Worm (Caenorhabditis elegans) whole organism, young adult: ENCODE results near the gene B0495.9.
A peak's percentile ranks its signal among the peaks of the same experiment; 100 is the strongest.

Experiments
- B0035.1 ChIP-seq: sonication (generic microtip); optimal IDR thresholded peaks from 2 replicates; lab custom pipeline; 2016; ENCODE audit warnings: missing genetic modification characterization, mild to moderate bottlenecking, missing compliant biosample characterization, missing genotype, missing genetic modification reagents
- C06A6.2 ChIP-seq: fragments of 200-800 bp; sonication (Bioruptor generic); conservative IDR thresholded peaks from 2 replicates; pipeline ENCODE4 v1.3.6; 2022; ENCODE audit warnings: missing genetic modification characterization, missing compliant biosample characterization
- D2030.7 ChIP-seq: fragments of 200-800 bp; sonication (Bioruptor generic); IDR thresholded peaks from 2 replicates; pipeline ENCODE4 v1.3.6; 2022; ENCODE audit warnings: missing genetic modification reagents, missing genetic modification characterization, missing compliant biosample characterization
- F10E7.11 ChIP-seq: sonication (generic microtip); optimal IDR thresholded peaks from 2 replicates; lab custom pipeline; 2017; ENCODE audit warnings: mild to moderate bottlenecking, missing genetic modification characterization, moderate library complexity, missing compliant biosample characterization
- F23B12.7 ChIP-seq: sonication (generic microtip); optimal IDR thresholded peaks from 2 replicates; lab custom pipeline; 2017; ENCODE audit warnings: missing genetic modification characterization, mild to moderate bottlenecking, missing compliant biosample characterization, antibody characterized with exemption, moderate library complexity; ENCODE audit not compliant: insufficient read depth
- F33H1.4 ChIP-seq: fragments of 200-800 bp; sonication (Bioruptor generic); IDR thresholded peaks from 2 replicates; pipeline ENCODE4 v1.3.6; 2022; ENCODE audit warnings: missing genetic modification reagents, missing genetic modification characterization, missing compliant biosample characterization
- F39B2.1 ChIP-seq: fragments of 200-800 bp; sonication (Bioruptor generic); IDR thresholded peaks from 2 replicates; pipeline ENCODE4 v1.3.6; 2022; ENCODE audit warnings: missing genetic modification reagents, missing genetic modification characterization, missing compliant biosample characterization
- K11D2.4 ChIP-seq: fragments of 200-800 bp; sonication (Bioruptor generic); IDR thresholded peaks from 2 replicates; pipeline ENCODE4 v1.3.6; 2022; ENCODE audit warnings: missing genetic modification reagents, missing genetic modification characterization, missing compliant biosample characterization
- K12H6.12 ChIP-seq: fragments of 200-800 bp; sonication (Bioruptor generic); optimal IDR thresholded peaks from 2 replicates; lab custom pipeline; 2018; ENCODE audit warnings: mild to moderate bottlenecking, missing genetic modification characterization, missing compliant biosample characterization
- Y53G8AR.9 ChIP-seq: fragments of 200-800 bp; sonication (Bioruptor generic); conservative IDR thresholded peaks from 2 replicates; pipeline ENCODE4 v1.3.6; 2022; ENCODE audit warnings: missing genetic modification reagents, missing genetic modification characterization, missing compliant biosample characterization
- Y95B8A.8 ChIP-seq: fragments of 200-800 bp; sonication (Bioruptor generic); IDR thresholded peaks from 2 replicates; pipeline ENCODE4 v1.3.6; 2022; ENCODE audit warnings: missing genetic modification reagents, missing genetic modification characterization, missing compliant biosample characterization
- ZK185.1 ChIP-seq: sonication (generic microtip); optimal IDR thresholded peaks from 2 replicates; lab custom pipeline; 2016; ENCODE audit warnings: mild to moderate bottlenecking, missing genetic modification characterization, missing compliant biosample characterization; ENCODE audit not compliant: poor library complexity, severe bottlenecking
- atf-7 ChIP-seq: sonication (generic microtip); optimal IDR thresholded peaks from 2 replicates; lab custom pipeline; 2017; ENCODE audit warnings: mild to moderate bottlenecking, missing genetic modification characterization, missing compliant biosample characterization
- athp-1 ChIP-seq: sonication (generic microtip); optimal IDR thresholded peaks from 2 replicates; lab custom pipeline; 2017; ENCODE audit warnings: mild to moderate bottlenecking, missing genetic modification characterization, missing compliant biosample characterization
- attf-3 ChIP-seq: fragments of 200-800 bp; sonication (Bioruptor generic); conservative IDR thresholded peaks from 2 replicates; pipeline ENCODE4 v1.3.6; 2022; ENCODE audit warnings: missing genetic modification reagents, missing genetic modification characterization, missing compliant biosample characterization
- attf-5 ChIP-seq: fragments of 200-800 bp; sonication (Bioruptor generic); optimal IDR thresholded peaks from 2 replicates; lab custom pipeline; 2018; ENCODE audit warnings: mild to moderate bottlenecking, missing genetic modification characterization, missing compliant biosample characterization
- bed-1 ChIP-seq: fragments of 200-800 bp; sonication (Bioruptor generic); IDR thresholded peaks from 2 replicates; pipeline ENCODE4 v1.3.6; 2022; ENCODE audit warnings: missing genetic modification reagents, missing genetic modification characterization, missing compliant biosample characterization
- cebp-2 ChIP-seq: fragments of 200-800 bp; sonication (Bioruptor generic); IDR thresholded peaks from 2 replicates; pipeline ENCODE4 v1.3.6; 2022; ENCODE audit warnings: missing genetic modification characterization, missing compliant biosample characterization
- ceh-27 ChIP-seq: fragments of 200-800 bp; sonication (Bioruptor generic); optimal IDR thresholded peaks from 2 replicates; lab custom pipeline; 2018; ENCODE audit warnings: mild to moderate bottlenecking, missing genetic modification characterization, moderate library complexity, missing compliant biosample characterization
- ceh-58 ChIP-seq: fragments of 200-800 bp; sonication (Bioruptor generic); IDR thresholded peaks from 2 replicates; pipeline ENCODE4 v1.3.6; 2022; ENCODE audit warnings: missing genetic modification characterization, missing compliant biosample characterization
- ceh-91 ChIP-seq: fragments of 200-800 bp; sonication (Bioruptor generic); IDR thresholded peaks from 2 replicates; pipeline ENCODE4 v1.3.6; 2022; ENCODE audit warnings: missing genetic modification reagents, missing genetic modification characterization, missing compliant biosample characterization
- dpff-1 ChIP-seq: sonication (generic microtip); optimal IDR thresholded peaks from 2 replicates; lab custom pipeline; 2017; ENCODE audit warnings: mild to moderate bottlenecking, missing genetic modification characterization, missing compliant biosample characterization
- efl-1 ChIP-seq: fragments of 150-350 bp; optimal IDR thresholded peaks from 2 replicates; lab custom pipeline; 2014; ENCODE audit warnings: missing biosample characterization, missing genetic modification reagents, missing genetic modification characterization
- fkh-3 ChIP-seq: sonication (generic microtip); optimal IDR thresholded peaks from 2 replicates; lab custom pipeline; 2016; ENCODE audit warnings: mild to moderate bottlenecking, missing genetic modification characterization, missing compliant biosample characterization
- him-1 ChIP-seq: sonication (generic microtip); optimal IDR thresholded peaks from 2 replicates; lab custom pipeline; 2016; ENCODE audit warnings: missing genotype, missing genetic modification reagents, missing genetic modification characterization, missing compliant biosample characterization
- hmg-1.2 ChIP-seq: fragments of 200-800 bp; sonication (Bioruptor generic); IDR thresholded peaks from 2 replicates; pipeline ENCODE4 v1.3.6; 2022; ENCODE audit warnings: missing genetic modification reagents, missing genetic modification characterization, missing compliant biosample characterization
- hsf-1 ChIP-seq: fragments of 200-800 bp; sonication (Bioruptor generic); IDR thresholded peaks from 2 replicates; pipeline ENCODE4 v1.3.6; 2022; ENCODE audit warnings: missing genetic modification reagents, missing genetic modification characterization, missing compliant biosample characterization
- lin-35 ChIP-seq, 3 experiments: fragments of 150-350 bp in 2 of 3; sonication (generic microtip) in 1 of 3; optimal IDR thresholded peaks; 2 replicates each; lab custom pipeline; 2014 to 2018; ENCODE audit warnings: missing biosample characterization in 3 of 3, missing genetic modification characterization in 3 of 3, missing genetic modification reagents in 3 of 3
- lin-54 ChIP-seq: fragments of 200-800 bp; sonication (Bioruptor generic); optimal IDR thresholded peaks from 2 replicates; lab custom pipeline; 2018; ENCODE audit warnings: mild to moderate bottlenecking, missing genetic modification characterization, missing compliant biosample characterization
- madf-8 ChIP-seq: fragments of 200-800 bp; sonication (Bioruptor generic); conservative IDR thresholded peaks from 2 replicates; pipeline ENCODE4 v1.3.6; 2022; ENCODE audit warnings: missing genetic modification reagents, missing genetic modification characterization, missing compliant biosample characterization
- mel-28 ChIP-seq: sonication (generic microtip); optimal IDR thresholded peaks from 2 replicates; lab custom pipeline; 2016; ENCODE audit warnings: borderline replicate concordance, mild to moderate bottlenecking, missing genetic modification characterization, missing compliant biosample characterization
- nfyb-1 ChIP-seq: fragments of 200-800 bp; sonication (Bioruptor generic); IDR thresholded peaks from 2 replicates; pipeline ENCODE4 v1.3.6; 2022; ENCODE audit warnings: missing genetic modification reagents, missing genetic modification characterization, missing compliant biosample characterization
- nhr-27 ChIP-seq: fragments of 200-800 bp; sonication (Bioruptor generic); optimal IDR thresholded peaks from 2 replicates; lab custom pipeline; 2018; ENCODE audit warnings: mild to moderate bottlenecking, missing genetic modification characterization, moderate library complexity, missing compliant biosample characterization
- pha-4 ChIP-seq: fragments of 150-350 bp; sonication (generic microtip); optimal IDR thresholded peaks from 2 replicates; lab custom pipeline; 2014; ENCODE audit warnings: missing biosample characterization, missing genetic modification reagents, missing genetic modification characterization
- rec-8 ChIP-seq, 2 experiments: sonication (generic microtip); optimal IDR thresholded peaks; 2 replicates each; lab custom pipeline; 2016; ENCODE audit warnings: mild to moderate bottlenecking in 2 of 2, missing genetic modification characterization in 2 of 2, missing genetic modification reagents in 2 of 2, missing genotype in 2 of 2, missing biosample characterization in 1 of 2, missing compliant biosample characterization in 1 of 2, moderate library complexity in 1 of 2
- rpc-1 ChIP-seq, 2 experiments: fragments of 150-350 bp in 1 of 2; sonication (generic microtip) in 1 of 2; optimal IDR thresholded peaks; 2 replicates each; lab custom pipeline; 2014 to 2018; ENCODE audit warnings: missing biosample characterization in 1 of 2, missing genetic modification characterization in 1 of 2, missing genetic modification reagents in 1 of 2, missing genotype in 1 of 2
- sdz-38 ChIP-seq: sonication (generic microtip); optimal IDR thresholded peaks from 2 replicates; lab custom pipeline; 2016; ENCODE audit warnings: missing genotype, missing genetic modification characterization, missing compliant biosample characterization
- snpc-1.3 ChIP-seq: sonication (generic microtip); optimal IDR thresholded peaks from 2 replicates; lab custom pipeline; 2017; ENCODE audit warnings: missing genetic modification characterization, mild to moderate bottlenecking, missing compliant biosample characterization, antibody characterized with exemption, moderate library complexity, missing genotype, missing genetic modification reagents; ENCODE audit not compliant: insufficient read depth
- snpc-3.4 ChIP-seq: sonication (generic microtip); optimal IDR thresholded peaks from 2 replicates; lab custom pipeline; 2017; ENCODE audit warnings: missing genetic modification characterization, mild to moderate bottlenecking, missing compliant biosample characterization, antibody characterized with exemption, moderate library complexity, missing genotype, missing genetic modification reagents
- sptf-2 ChIP-seq: fragments of 200-800 bp; sonication (Bioruptor generic); optimal IDR thresholded peaks from 2 replicates; lab custom pipeline; 2018; ENCODE audit warnings: mild to moderate bottlenecking, missing genetic modification characterization, missing compliant biosample characterization
- tbx-9 ChIP-seq: sonication (generic microtip); optimal IDR thresholded peaks from 2 replicates; lab custom pipeline; 2016; ENCODE audit warnings: borderline replicate concordance, missing genetic modification characterization, inconsistent platforms, missing compliant biosample characterization
- tlf-1 ChIP-seq: fragments of 200-800 bp; sonication (Bioruptor generic); optimal IDR thresholded peaks from 2 replicates; lab custom pipeline; 2018; ENCODE audit warnings: mild to moderate bottlenecking, missing genetic modification characterization, missing compliant biosample characterization
- unc-130 ChIP-seq: sonication (generic microtip); optimal IDR thresholded peaks from 2 replicates; lab custom pipeline; 2016; ENCODE audit warnings: missing genetic modification reagents, missing genetic modification characterization, missing compliant biosample characterization
- unc-62 ChIP-seq: fragments of 150-350 bp; optimal IDR thresholded peaks from 2 replicates; lab custom pipeline; 2014; ENCODE audit warnings: missing biosample characterization, missing genetic modification reagents, missing genetic modification characterization
- ztf-6 ChIP-seq: fragments of 200-800 bp; sonication (Bioruptor generic); IDR thresholded peaks from 2 replicates; pipeline ENCODE4 v1.3.6; 2022; ENCODE audit warnings: missing genetic modification reagents, missing genetic modification characterization, missing compliant biosample characterization

The B0495.9 gene

ce11 chrII:7663704-7664660 lies 44.5 kb downstream of the B0495.9 start, which contains the start of the genes F18A1.7 and rpa-1:
TSS of gene F18A1.7 (minus strand) at chrII:7663754.
TSS of gene rpa-1 (plus strand) at chrII:7664582.
- TF ChIP-seq F23B12.7 (tag; lab: Kevin White, UChicago): no peak
- no peak for TF ChIP-seq mel-28 (tag; lab: Kevin White, UChicago)
- TF ChIP-seq rec-8 (tag; optimal IDR thresholded peaks at IDR 0.05; lab: Kevin White, UChicago): no peak
- TF ChIP-seq efl-1 (GFP tag; lab: Kevin White, UChicago): peak; percentile 97
- TF ChIP-seq C06A6.2 (GFP tag; lab: Robert Waterston, UW): no peak
- TF ChIP-seq F33H1.4 (GFP tag; lab: Robert Waterston, UW): peak; percentile 97
- peak in 1 of 3 experiments; percentile 81 for TF ChIP-seq lin-35 (GFP tag; optimal IDR thresholded peaks at IDR 0.05; lab: Kevin White, UChicago)
- TF ChIP-seq B0035.1 (tag; lab: Kevin White, UChicago): no peak
- TF ChIP-seq Y95B8A.8 (GFP tag; lab: Robert Waterston, UW): 0 out of 2 replicates have a peak, but pooled peaks have one; percentile 66
- TF ChIP-seq cebp-2 (GFP tag; lab: Robert Waterston, UW): no peak
- TF ChIP-seq unc-130: peak; percentile 87
- TF ChIP-seq atf-7: no peak
- TF ChIP-seq nhr-27 (tag; lab: Kevin White, UChicago): no peak
- no peak for TF ChIP-seq attf-3 (GFP tag; lab: Robert Waterston, UW)
- TF ChIP-seq tlf-1 (GFP tag; lab: Kevin White, UChicago): peak; percentile 79
- TF ChIP-seq ztf-6 (GFP tag; lab: Robert Waterston, UW): no peak
- peak; percentile 96 for TF ChIP-seq ceh-91 (GFP tag; lab: Robert Waterston, UW)
- TF ChIP-seq snpc-3.4 (tag; lab: Kevin White, UChicago): peak; percentile 79
- TF ChIP-seq sptf-2: no peak
- TF ChIP-seq him-1 (tag; lab: Kevin White, UChicago): no peak
- TF ChIP-seq hsf-1 (GFP tag; lab: Robert Waterston, UW): peak; percentile 82
- no peak for TF ChIP-seq ceh-27 (GFP tag; lab: Kevin White, UChicago)
- no peak for TF ChIP-seq F39B2.1 (GFP tag; lab: Robert Waterston, UW)
- no peak for TF ChIP-seq ZK185.1 (tag; lab: Kevin White, UChicago)
- no peak for TF ChIP-seq dpff-1 (tag; lab: Kevin White, UChicago)
- no peak for TF ChIP-seq bed-1
- TF ChIP-seq F10E7.11 (tag; lab: Kevin White, UChicago): no peak
- peak; percentile 67 for TF ChIP-seq Y53G8AR.9 (GFP tag; lab: Robert Waterston, UW)
- peak; percentile 94 for TF ChIP-seq madf-8 (GFP tag; lab: Robert Waterston, UW)
- TF ChIP-seq K12H6.12: no peak
- no peak for TF ChIP-seq K11D2.4
- no peak for TF ChIP-seq tbx-9 (tag; lab: Kevin White, UChicago)
- no peak for TF ChIP-seq attf-5 (GFP tag; lab: Kevin White, UChicago)
- no peak for TF ChIP-seq unc-62 (GFP tag; lab: Kevin White, UChicago)
- TF ChIP-seq ceh-58: no peak
- peak; percentile 85 for TF ChIP-seq lin-54 (GFP tag; lab: Kevin White, UChicago)
- TF ChIP-seq sdz-38: no peak
- no peak for TF ChIP-seq pha-4 (tag; lab: Kevin White, UChicago)
- peak; percentile 63 for TF ChIP-seq snpc-1.3 (tag; lab: Kevin White, UChicago)
- TF ChIP-seq fkh-3 (tag; lab: Kevin White, UChicago): no peak
- TF ChIP-seq athp-1 (tag; lab: Kevin White, UChicago): peak; percentile 16
- TF ChIP-seq D2030.7 (GFP tag; lab: Robert Waterston, UW): peak; percentile 94
- TF ChIP-seq nfyb-1 (GFP tag; lab: Robert Waterston, UW): no peak
- peak; percentile 57; the same call in 1 of the 2 replicates for TF ChIP-seq hmg-1.2 (GFP tag; lab: Robert Waterston, UW)
- no peak for TF ChIP-seq rpc-1 (optimal IDR thresholded peaks at IDR 0.05; lab: Kevin White, UChicago)
- no peak for TF ChIP-seq rpc-1 (tag; optimal IDR thresholded peaks at IDR 0.05; lab: Kevin White, UChicago)
